Worm (Caenorhabditis elegans): ENCODE measurements around the gene F44E5.4.

F44E5.4 gene

DNA sequence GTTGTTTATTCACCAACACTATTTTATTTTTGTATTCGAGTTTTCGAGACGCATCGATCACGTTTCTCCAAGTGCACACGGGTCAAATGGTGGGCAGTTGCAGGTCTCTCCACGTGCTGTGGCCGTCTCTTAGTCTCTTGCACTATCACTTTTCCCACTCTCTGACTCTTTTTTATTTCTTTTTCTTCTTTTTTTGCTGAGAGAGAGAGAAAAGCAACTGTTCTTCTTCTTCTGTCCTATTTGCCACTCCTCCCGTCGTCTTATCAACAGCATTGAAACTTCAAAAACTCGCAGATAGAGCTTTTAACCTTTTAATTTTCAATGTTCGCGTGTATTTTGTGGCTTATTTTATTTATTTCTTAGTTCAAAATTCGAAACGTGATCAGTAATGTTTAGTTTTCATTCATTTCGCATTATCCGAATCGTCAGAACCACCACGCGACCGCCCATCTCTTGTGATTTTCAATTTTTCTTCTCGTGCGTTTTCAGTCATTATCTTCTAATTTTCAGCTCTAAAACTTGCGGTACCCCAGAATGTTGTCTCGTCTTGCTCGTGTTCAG is 30.5 kb downstream of the F44E5.4 start, which contains the start of gene alh-8 (continued):
- no peak for TF ChIP-seq sptf-2 (GFP tag; optimal IDR thresholded peaks at IDR 0.05)
- TF ChIP-seq akir-1 (GFP tag; optimal IDR thresholded peaks at IDR 0.05), result no peak
- TF ChIP-seq ztf-22 (GFP tag; optimal IDR thresholded peaks at IDR 0.05), result peak; percentile 29
- no peak for TF ChIP-seq bed-1 (GFP tag; IDR thresholded peaks at IDR 0.05)
- no peak for TF ChIP-seq F55B11.4 (tag; optimal IDR thresholded peaks at IDR 0.05; ENCODE audit: borderline replicate concordance, insufficient read depth)
- 0 out of 2 replicates have a peak, but pooled peaks have one; percentile 30 for TF ChIP-seq lir-1 (GFP tag; conservative IDR thresholded peaks at IDR 0.05)
- TF ChIP-seq sdz-38 (tag; optimal IDR thresholded peaks at IDR 0.05), result no peak
- TF ChIP-seq egrh-3 (GFP tag; IDR thresholded peaks at IDR 0.05), result no peak
- no peak; the same call in 1 of the 2 replicates for TF ChIP-seq cebp-1 (GFP tag; IDR thresholded peaks at IDR 0.05)
- peak; percentile 61 for TF ChIP-seq cebp-1 (tag; optimal IDR thresholded peaks at IDR 0.05)
- no peak for TF ChIP-seq ztf-6 (GFP tag; IDR thresholded peaks at IDR 0.05)
- TF ChIP-seq tbx-9 (tag; optimal IDR thresholded peaks at IDR 0.05; ENCODE audit: borderline replicate concordance), result no peak
- no peak for TF ChIP-seq egl-44 (GFP tag; IDR thresholded peaks at IDR 0.05)
- TF ChIP-seq ceh-27 (GFP tag; optimal IDR thresholded peaks at IDR 0.05), result no peak
- no peak for TF ChIP-seq nfya-2 (GFP tag; IDR thresholded peaks at IDR 0.05)
- no peak; the same call in 1 of the 2 replicates for TF ChIP-seq B0336.3 (GFP tag; IDR thresholded peaks at IDR 0.05)
- TF ChIP-seq rcor-1 (GFP tag; IDR thresholded peaks at IDR 0.05), result peak; percentile 36; the same call in 1 of the 2 replicates
- TF ChIP-seq F37B4.10 (GFP tag; IDR thresholded peaks at IDR 0.05), result no peak
- no peak for TF ChIP-seq B0035.1 (tag; optimal IDR thresholded peaks at IDR 0.05)
- no peak; the same call in 1 of the 2 replicates for TF ChIP-seq hsf-1 (GFP tag; IDR thresholded peaks at IDR 0.05)
- no peak for TF ChIP-seq mxl-1 (tag; optimal IDR thresholded peaks at IDR 0.05)
- no peak for TF ChIP-seq mes-4 (tag; optimal IDR thresholded peaks at IDR 0.05)
- peak; percentile 5 for TF ChIP-seq nhr-90 (tag; optimal IDR thresholded peaks at IDR 0.05)

- TF ChIP-seq T07F8.4 (tag; optimal IDR thresholded peaks at IDR 0.05), result no peak
- no peak for TF ChIP-seq nfyb-1 (GFP tag; IDR thresholded peaks at IDR 0.05)
- TF ChIP-seq B0261.1 (tag; optimal IDR thresholded peaks at IDR 0.05), result no peak
- no peak for TF ChIP-seq madf-6 (GFP tag; IDR thresholded peaks at IDR 0.05)
- TF ChIP-seq Y95B8A.8 (GFP tag; IDR thresholded peaks at IDR 0.05), result no peak
These were observed 31.7 kb downstream of the F44E5.4 start for ce11 chrII:11727438-11727837.

- TF ChIP-seq somi-1 (GFP tag; optimal IDR thresholded peaks at IDR 0.05), result no peak
- peak; percentile 88 for TF ChIP-seq efl-1 (GFP tag; optimal IDR thresholded peaks at IDR 0.05)
- TF ChIP-seq dox-1 (GFP tag; IDR thresholded peaks at IDR 0.05), result peak; percentile 43
- TF ChIP-seq tbp1 (GFP tag; optimal IDR thresholded peaks at IDR 0.05), result peak; percentile 2
- TF ChIP-seq cebp-1 (GFP tag; IDR thresholded peaks at IDR 0.05), result no peak
- peak; percentile 14 for TF ChIP-seq cebp-1 (tag; optimal IDR thresholded peaks at IDR 0.05)
- TF ChIP-seq mes-4 (tag; optimal IDR thresholded peaks at IDR 0.05), result no peak
- TF ChIP-seq mel-28 (tag; optimal IDR thresholded peaks at IDR 0.05; ENCODE audit: borderline replicate concordance), result no peak
- TF ChIP-seq dpl-1 (GFP tag; optimal IDR thresholded peaks at IDR 0.05), result peak; percentile 74
- no peak for TF ChIP-seq pha-4 (tag; optimal IDR thresholded peaks at IDR 0.05)
- TF ChIP-seq ceh-58 (GFP tag; IDR thresholded peaks at IDR 0.05), result no peak
- no peak for TF ChIP-seq egl-18 (GFP tag; IDR thresholded peaks at IDR 0.05)
- peak; percentile 18; the same call in 1 of the 2 replicates for TF ChIP-seq hmg-1.2 (GFP tag; IDR thresholded peaks at IDR 0.05)
- 0 out of 2 replicates have a peak, but pooled peaks have one; percentile 40 for TF ChIP-seq Y56A3A.18 (GFP tag; IDR thresholded peaks at IDR 0.05)
- TF ChIP-seq B0019.2 (GFP tag; conservative IDR thresholded peaks at IDR 0.05), result peak; percentile 35; the same call in 1 of the 2 replicates
- peak; percentile 87 for TF ChIP-seq zfh-2 (GFP tag; conservative IDR thresholded peaks at IDR 0.05)
- no peak for TF ChIP-seq him-1 (tag; optimal IDR thresholded peaks at IDR 0.05)
- TF ChIP-seq madf-3 (GFP tag; IDR thresholded peaks at IDR 0.05), result peak; percentile 39; the same call in 1 of the 2 replicates
- no peak for TF ChIP-seq tlf-1 (GFP tag; optimal IDR thresholded peaks at IDR 0.05)
- TF ChIP-seq chd-7 (tag; optimal IDR thresholded peaks at IDR 0.05), result no peak
- TF ChIP-seq attf-5 (GFP tag; optimal IDR thresholded peaks at IDR 0.05), result peak; percentile 7
- TF ChIP-seq hsf-1 (GFP tag; IDR thresholded peaks at IDR 0.05), result peak; percentile 61; the same call in 1 of the 2 replicates
These were observed 32.5 kb downstream of the F44E5.4 start, which contains the start of gene F13D12.5 for ce11 chrII:11726470-11727106. TSS of gene F13D12.5 (plus strand) at chrII:11726814.

Measured in whole organism, young adult.